Worm (Caenorhabditis elegans): ENCODE measurements around the gene gst-37.

- TF ChIP-seq F39B2.1 (GFP tag; IDR thresholded peaks at IDR 0.05) (no peak), ama-1 (optimal IDR thresholded peaks at IDR 0.05) (no peak), ama-1 (GFP tag; optimal IDR thresholded peaks at IDR 0.05) (no peak), ets-4 (GFP tag; optimal IDR thresholded peaks at IDR 0.05) (no peak), attf-6 (GFP tag; IDR thresholded peaks at IDR 0.05) (no peak), ceh-91 (GFP tag; IDR thresholded peaks at IDR 0.05) (no peak), F49E8.2 (tag; optimal IDR thresholded peaks at IDR 0.05; ENCODE audit: insufficient read depth) (no peak), C17E4.6 (GFP tag; IDR thresholded peaks at IDR 0.05) (no peak), somi-1 (GFP tag; optimal IDR thresholded peaks at IDR 0.05) (no peak)
Observed at ce11 chrV:1961453-1961852, 40.0 kb downstream of the gst-37 start, which contains the start of gene Y40B10B.1.

All from whole organism, young adult.